Fruit fly (Drosophila melanogaster) whole organism, embryonic: ENCODE data around the gene CG1999.

Source experiments
- Ada2b ChIP-seq: fragments of 200-800 bp; sonication (Bioruptor generic); IDR thresholded peaks from 2 replicates; pipeline ENCODE4 v1.3.6; 2022; ENCODE audit warnings: missing biosample characterization, missing genetic modification characterization
- Adf1 ChIP-seq: fragments of 200-800 bp; sonication (Bioruptor generic); IDR thresholded peaks from 2 replicates; pipeline ENCODE4 v1.3.6; 2022; ENCODE audit warnings: missing biosample characterization, missing genetic modification characterization
- Atf6 ChIP-seq: fragments of 200-800 bp; sonication (Bioruptor generic); IDR thresholded peaks from 2 replicates; pipeline ENCODE4 v1.3.6; 2022; ENCODE audit warnings: missing biosample characterization, missing genetic modification characterization
- B-H2 ChIP-seq: fragments of 200-800 bp; sonication (Bioruptor generic); optimal IDR thresholded peaks from 2 replicates; lab custom pipeline; 2018; ENCODE audit warnings: missing biosample characterization, mild to moderate bottlenecking, missing genetic modification characterization
- CG10274 ChIP-seq: fragments of 200-800 bp; sonication (Bioruptor generic); optimal IDR thresholded peaks from 3 replicates; lab custom pipeline; 2017; ENCODE audit warnings: missing biosample characterization, mild to moderate bottlenecking, missing genetic modification characterization
- CG11456 ChIP-seq: fragments of 200-800 bp; sonication (Bioruptor generic); IDR thresholded peaks from 3 replicates; pipeline ENCODE4 v1.3.6; 2022; ENCODE audit warnings: missing biosample characterization, missing genetic modification characterization
- CG12071 ChIP-seq: fragments of 200-800 bp; sonication (Bioruptor generic); optimal IDR thresholded peaks from 3 replicates; lab custom pipeline; 2018; ENCODE audit warnings: missing biosample characterization, mild to moderate bottlenecking, missing genetic modification characterization
- CG13123 ChIP-seq: fragments of 200-800 bp; sonication (Bioruptor generic); optimal IDR thresholded peaks from 2 replicates; lab custom pipeline; 2016; ENCODE audit warnings: missing biosample characterization, missing genetic modification characterization
- CG14667 ChIP-seq: fragments of 200-800 bp; sonication (Bioruptor generic); IDR thresholded peaks from 2 replicates; pipeline ENCODE4 v1.3.6; 2022; ENCODE audit warnings: missing biosample characterization, missing genetic modification characterization
- CG14860 ChIP-seq: fragments of 200-800 bp; sonication (Bioruptor generic); IDR thresholded peaks from 3 replicates; pipeline ENCODE4 v1.3.6; 2022; ENCODE audit warnings: missing biosample characterization, missing genetic modification characterization; ENCODE audit not compliant: partially characterized antibody
- CG16815 ChIP-seq: fragments of 200-800 bp; sonication (Bioruptor generic); optimal IDR thresholded peaks from 3 replicates; lab custom pipeline; 2017; ENCODE audit warnings: missing biosample characterization, mild to moderate bottlenecking, missing genetic modification characterization
- CG17612 ChIP-seq: fragments of 200-800 bp; sonication (Bioruptor generic); IDR thresholded peaks from 2 replicates; pipeline ENCODE4 v1.3.6; 2022; ENCODE audit warnings: missing biosample characterization, missing genetic modification characterization
- CG17802 ChIP-seq: fragments of 200-800 bp; sonication (Bioruptor generic); optimal IDR thresholded peaks from 2 replicates; lab custom pipeline; 2018; ENCODE audit warnings: missing biosample characterization, mild to moderate bottlenecking, missing genetic modification characterization, moderate library complexity
- CG18619 ChIP-seq: fragments of 200-800 bp; sonication (Bioruptor generic); optimal IDR thresholded peaks from 3 replicates; lab custom pipeline; 2017; ENCODE audit warnings: missing biosample characterization, mild to moderate bottlenecking, missing genetic modification characterization
- CG30020 ChIP-seq: fragments of 200-800 bp; optimal IDR thresholded peaks from 2 replicates; lab custom pipeline; 2019; ENCODE audit warnings: missing biosample characterization, mild to moderate bottlenecking, missing genetic modification characterization, moderate library complexity
- CG30403 ChIP-seq: fragments of 200-800 bp; sonication (Bioruptor generic); optimal IDR thresholded peaks from 3 replicates; lab custom pipeline; 2016; ENCODE audit warnings: missing biosample characterization, missing genetic modification characterization
- CG3407 ChIP-seq: fragments of 200-800 bp; sonication (Bioruptor generic); optimal IDR thresholded peaks from 2 replicates; lab custom pipeline; 2018; ENCODE audit warnings: missing biosample characterization, mild to moderate bottlenecking, missing genetic modification characterization
- CG43689 ChIP-seq: fragments of 200-800 bp; sonication (Bioruptor generic); IDR thresholded peaks from 2 replicates; pipeline ENCODE4 v1.3.6; 2022; ENCODE audit warnings: missing biosample characterization, missing genetic modification characterization
- CG4424 ChIP-seq: fragments of 200-800 bp; sonication (Bioruptor generic); optimal IDR thresholded peaks from 3 replicates; lab custom pipeline; 2016; ENCODE audit warnings: missing biosample characterization, missing genetic modification characterization
- CG8089 ChIP-seq: fragments of 200-800 bp; sonication (Bioruptor generic); optimal IDR thresholded peaks from 3 replicates; lab custom pipeline; 2016; ENCODE audit warnings: missing biosample characterization, missing genetic modification characterization
- CG8388 ChIP-seq: fragments of 200-800 bp; sonication (Bioruptor generic); optimal IDR thresholded peaks from 2 replicates; lab custom pipeline; 2019; ENCODE audit warnings: missing biosample characterization, mild to moderate bottlenecking, missing genetic modification characterization, moderate library complexity
- D19B ChIP-seq: fragments of 200-800 bp; sonication (Bioruptor generic); optimal IDR thresholded peaks from 2 replicates; lab custom pipeline; 2017; ENCODE audit warnings: missing biosample characterization, mild to moderate bottlenecking, missing genetic modification characterization
- Elba2 ChIP-seq: fragments of 200-800 bp; sonication (Bioruptor generic); optimal IDR thresholded peaks from 3 replicates; lab custom pipeline; 2016; ENCODE audit warnings: missing biosample characterization, missing genetic modification characterization
- Fer3 ChIP-seq: fragments of 200-800 bp; sonication (Bioruptor generic); optimal IDR thresholded peaks from 2 replicates; lab custom pipeline; 2018; ENCODE audit warnings: missing biosample characterization, mild to moderate bottlenecking, missing genetic modification characterization, moderate library complexity
- Hmx ChIP-seq: fragments of 200-800 bp; sonication (Bioruptor generic); optimal IDR thresholded peaks from 2 replicates; lab custom pipeline; 2016; ENCODE audit warnings: missing biosample characterization, missing genetic modification characterization
- Myb ChIP-seq: fragments of 200-800 bp; sonication (Bioruptor generic); optimal IDR thresholded peaks from 2 replicates; lab custom pipeline; 2016; ENCODE audit warnings: missing biosample characterization, missing genetic modification characterization
- Nf-YA ChIP-seq: fragments of 200-800 bp; sonication (Bioruptor generic); IDR thresholded peaks from 2 replicates; pipeline ENCODE4 v1.3.6; 2022; ENCODE audit warnings: missing biosample characterization, missing genetic modification characterization
- Ravus ChIP-seq: fragments of 200-800 bp; sonication (Bioruptor generic); IDR thresholded peaks from 2 replicates; pipeline ENCODE4 v1.3.6; 2022; ENCODE audit warnings: missing biosample characterization, missing genetic modification characterization
- Rfx ChIP-seq: fragments of 200-800 bp; sonication (Bioruptor generic); IDR thresholded peaks from 2 replicates; pipeline ENCODE4 v1.3.6; 2022; ENCODE audit warnings: missing biosample characterization, missing genetic modification characterization
- Ssrp ChIP-seq: fragments of 200-800 bp; sonication (Bioruptor generic); optimal IDR thresholded peaks from 2 replicates; lab custom pipeline; 2018; ENCODE audit warnings: missing biosample characterization, mild to moderate bottlenecking, missing genetic modification characterization, moderate library complexity
- TFAM ChIP-seq: fragments of 200-800 bp; sonication (Bioruptor generic); optimal IDR thresholded peaks from 2 replicates; lab custom pipeline; 2017; ENCODE audit warnings: missing biosample characterization, missing genetic modification characterization, inconsistent platforms
- YL-1 ChIP-seq: fragments of 200-800 bp; sonication (Bioruptor generic); optimal IDR thresholded peaks from 3 replicates; lab custom pipeline; 2017; ENCODE audit warnings: missing biosample characterization, mild to moderate bottlenecking, missing genetic modification characterization
- ato ChIP-seq: fragments of 200-800 bp; sonication (Bioruptor generic); IDR thresholded peaks from 2 replicates; pipeline ENCODE4 v1.3.6; 2022; ENCODE audit warnings: missing biosample characterization, missing genetic modification characterization; ENCODE audit not compliant: partially characterized antibody
- bab2 ChIP-seq: fragments of 200-800 bp; sonication (Bioruptor generic); optimal IDR thresholded peaks from 2 replicates; lab custom pipeline; 2016; ENCODE audit warnings: missing biosample characterization, missing genetic modification characterization
- bigmax ChIP-seq: fragments of 200-800 bp; sonication (Bioruptor generic); optimal IDR thresholded peaks from 2 replicates; lab custom pipeline; 2018; ENCODE audit warnings: missing biosample characterization, mild to moderate bottlenecking, missing genetic modification characterization
- danr ChIP-seq: fragments of 200-800 bp; sonication (Bioruptor generic); IDR thresholded peaks from 2 replicates; pipeline ENCODE4 v1.3.6; 2022; ENCODE audit warnings: missing biosample characterization, missing genetic modification characterization
- eyg ChIP-seq: fragments of 200-800 bp; sonication (Bioruptor generic); optimal IDR thresholded peaks from 3 replicates; lab custom pipeline; 2016; ENCODE audit warnings: missing biosample characterization, missing genetic modification characterization
- hb ChIP-seq: fragments of 200-800 bp; sonication (Bioruptor generic); IDR thresholded peaks from 3 replicates; pipeline ENCODE4 v1.3.6; 2022; ENCODE audit warnings: missing biosample characterization, missing genetic modification characterization; ENCODE audit not compliant: partially characterized antibody
- ind ChIP-seq: fragments of 200-800 bp; sonication (Bioruptor generic); optimal IDR thresholded peaks from 3 replicates; lab custom pipeline; 2016; ENCODE audit warnings: missing biosample characterization, missing genetic modification characterization
- jing ChIP-seq: fragments of 200-800 bp; sonication (Bioruptor generic); optimal IDR thresholded peaks from 2 replicates; lab custom pipeline; 2018; ENCODE audit warnings: missing biosample characterization, mild to moderate bottlenecking, missing genetic modification characterization
- mld ChIP-seq: fragments of 200-800 bp; sonication (Bioruptor generic); IDR thresholded peaks from 3 replicates; pipeline ENCODE4 v1.3.6; 2022; ENCODE audit warnings: missing biosample characterization, missing genetic modification characterization; ENCODE audit not compliant: partially characterized antibody
- nerfin-2 ChIP-seq: fragments of 200-800 bp; sonication (Bioruptor generic); IDR thresholded peaks from 2 replicates; pipeline ENCODE4 v1.3.6; 2022; ENCODE audit warnings: missing biosample characterization, missing genetic modification characterization; ENCODE audit not compliant: partially characterized antibody
- pros ChIP-seq: fragments of 200-800 bp; sonication (Bioruptor generic); optimal IDR thresholded peaks from 3 replicates; lab custom pipeline; 2019; ENCODE audit warnings: missing biosample characterization, mild to moderate bottlenecking, missing genetic modification characterization, moderate library complexity
- psq ChIP-seq: fragments of 200-800 bp; sonication (Bioruptor generic); optimal IDR thresholded peaks from 2 replicates; lab custom pipeline; 2017; ENCODE audit warnings: missing biosample characterization, missing genetic modification characterization
- seq ChIP-seq: fragments of 200-800 bp; sonication (Bioruptor generic); IDR thresholded peaks from 2 replicates; pipeline ENCODE4 v1.3.6; 2022; ENCODE audit warnings: missing biosample characterization, missing genetic modification characterization
- sim ChIP-seq: fragments of 200-800 bp; sonication (Bioruptor generic); IDR thresholded peaks from 2 replicates; pipeline ENCODE4 v1.3.6; 2022; ENCODE audit warnings: missing biosample characterization, missing genetic modification characterization
- stc ChIP-seq: fragments of 200-800 bp; sonication (Bioruptor generic); IDR thresholded peaks from 2 replicates; pipeline ENCODE4 v1.3.6; 2022; ENCODE audit warnings: missing biosample characterization, missing genetic modification characterization
- tgo ChIP-seq: fragments of 200-800 bp; sonication (Bioruptor generic); IDR thresholded peaks from 3 replicates; pipeline ENCODE4 v1.3.6; 2022; ENCODE audit warnings: missing biosample characterization, missing genetic modification characterization
- tio ChIP-seq: fragments of 200-800 bp; sonication (Bioruptor generic); optimal IDR thresholded peaks from 2 replicates; lab custom pipeline; 2017; ENCODE audit warnings: missing biosample characterization, missing genetic modification characterization, inconsistent platforms
- zen ChIP-seq: fragments of 200-800 bp; sonication (Bioruptor generic); optimal IDR thresholded peaks from 3 replicates; lab custom pipeline; 2018; ENCODE audit warnings: missing biosample characterization, mild to moderate bottlenecking, missing genetic modification characterization, moderate library complexity
- zen2 ChIP-seq: fragments of 200-800 bp; sonication (Bioruptor generic); IDR thresholded peaks from 3 replicates; pipeline ENCODE4 v1.3.6; 2022; ENCODE audit warnings: missing biosample characterization, missing genetic modification characterization; ENCODE audit not compliant: partially characterized antibody

Gene CG1999

DNA sequence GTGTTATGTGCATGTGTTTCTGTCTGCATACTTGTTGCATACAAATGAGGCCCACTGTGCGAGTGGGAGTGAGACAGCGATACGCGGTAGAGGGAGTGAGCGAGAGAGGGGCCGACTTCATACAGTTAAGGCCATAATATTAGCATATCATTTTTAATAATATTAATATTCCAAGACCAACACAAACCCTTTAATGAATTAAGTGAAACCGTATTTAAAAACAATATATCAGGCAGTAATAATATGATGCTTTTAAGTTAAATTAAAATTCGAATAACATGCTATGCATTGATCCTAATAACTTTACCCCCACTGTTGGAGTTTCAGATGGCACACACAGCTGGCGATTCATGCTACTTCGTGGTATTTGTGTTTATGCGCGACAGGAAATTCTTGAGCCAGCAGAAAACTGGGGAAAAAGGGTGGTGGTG is 33.8 kb upstream of the CG1999 start:
- TF ChIP-seq mld (GFP tag; lab: Robert Waterston, UW), result no peak
- peak; percentile 91 for TF ChIP-seq CG43689 (GFP tag; lab: Robert Waterston, UW)
- TF ChIP-seq Myb (GFP tag; lab: Kevin White, UChicago), result peak; percentile 59
- peak; percentile 88 for TF ChIP-seq jing
- TF ChIP-seq CG13123, result peak; percentile 87
- TF ChIP-seq ato (GFP tag; lab: Robert Waterston, UW), result no peak
- TF ChIP-seq Ada2b (GFP tag; lab: Robert Waterston, UW), result peak; percentile 94
- TF ChIP-seq TFAM (GFP tag; lab: Kevin White, UChicago), result peak; percentile 90
- peak; percentile 96 for TF ChIP-seq CG4424
- TF ChIP-seq B-H2 (GFP tag; lab: Kevin White, UChicago), result peak; percentile 71
- TF ChIP-seq ind (GFP tag; lab: Kevin White, UChicago), result peak; percentile 93
- peak; percentile 78 for TF ChIP-seq D19B (GFP tag; lab: Kevin White, UChicago)
- peak; percentile 95 for TF ChIP-seq Fer3 (tag; lab: Kevin White, UChicago)
- peak; percentile 93 for TF ChIP-seq Rfx
- peak; percentile 64 for TF ChIP-seq eyg (GFP tag; lab: Kevin White, UChicago)
- peak; percentile 72 for TF ChIP-seq CG17802 (tag; lab: Kevin White, UChicago)
- TF ChIP-seq Ssrp (tag; lab: Kevin White, UChicago), result peak; percentile 97
- peak; percentile 94 for TF ChIP-seq CG3407 (GFP tag; lab: Kevin White, UChicago)
- peak; percentile 71 for TF ChIP-seq CG10274 (GFP tag; lab: Kevin White, UChicago)
- TF ChIP-seq zen2 (GFP tag; lab: Robert Waterston, UW), result no peak
- TF ChIP-seq Adf1, result peak; percentile 68
- peak; percentile 92 for TF ChIP-seq danr
- peak; percentile 95 for TF ChIP-seq Atf6
- peak; percentile 92 for TF ChIP-seq CG12071 (GFP tag; lab: Kevin White, UChicago)
- TF ChIP-seq CG30020 (tag; lab: Kevin White, UChicago), result peak; percentile 84
- peak; percentile 95 for TF ChIP-seq stc (GFP tag; lab: Robert Waterston, UW)
- TF ChIP-seq CG8089 (GFP tag; lab: Kevin White, UChicago), result peak; percentile 64
- peak; percentile 79 for TF ChIP-seq Ravus (GFP tag; lab: Robert Waterston, UW)
- peak; percentile 98 for TF ChIP-seq CG8388
- TF ChIP-seq CG14667 (GFP tag; lab: Robert Waterston, UW), result peak; percentile 94
- peak; percentile 75 for TF ChIP-seq psq (GFP tag; lab: Kevin White, UChicago)
- peak; percentile 81 for TF ChIP-seq pros (GFP tag; lab: Kevin White, UChicago)
- TF ChIP-seq seq, result peak; percentile 94
- peak; percentile 83 for TF ChIP-seq CG17612 (GFP tag; lab: Robert Waterston, UW)
- TF ChIP-seq bigmax (GFP tag; lab: Kevin White, UChicago), result peak; percentile 68
- TF ChIP-seq hb (GFP tag; lab: Robert Waterston, UW), result no peak
- peak; percentile 95 for TF ChIP-seq tgo (GFP tag; lab: Robert Waterston, UW)
- peak; percentile 96 for TF ChIP-seq CG30403 (GFP tag; lab: Kevin White, UChicago)
- TF ChIP-seq tio, result peak; percentile 88
- TF ChIP-seq CG18619 (GFP tag; lab: Kevin White, UChicago), result peak; percentile 94
- TF ChIP-seq YL-1, result peak; percentile 89
- peak; percentile 97 for TF ChIP-seq zen (tag; lab: Kevin White, UChicago)
- TF ChIP-seq CG14860 (GFP tag; lab: Robert Waterston, UW), result no peak
- peak; percentile 82 for TF ChIP-seq bab2
- TF ChIP-seq CG11456 (GFP tag; lab: Robert Waterston, UW), result peak; percentile 88
- peak; percentile 95 for TF ChIP-seq CG16815 (GFP tag; lab: Kevin White, UChicago)
- peak; percentile 93 for TF ChIP-seq Nf-YA (GFP tag; lab: Robert Waterston, UW)
- peak; percentile 43 for TF ChIP-seq Hmx
- TF ChIP-seq nerfin-2 (GFP tag; lab: Robert Waterston, UW), result no peak
- TF ChIP-seq sim (GFP tag; lab: Robert Waterston, UW), result peak; percentile 95
- peak; percentile 61 for TF ChIP-seq Elba2 (GFP tag; lab: Kevin White, UChicago)
